Worm (Caenorhabditis elegans): ENCODE data around the gene ilys-6.
A peak's percentile ranks its signal among the peaks of the same experiment; 100 is the strongest.

ilys-6 gene

ce11 chrIV:4027106-4027888, 36.2 kb downstream of the ilys-6 start:
- TF ChIP-seq unc-62 (GFP tag; optimal IDR thresholded peaks at IDR 0.05) = no peak
- TF ChIP-seq F13H6.1 (tag; optimal IDR thresholded peaks at IDR 0.05) = peak; percentile 20
- no peak for TF ChIP-seq egl-27 (tag; optimal IDR thresholded peaks at IDR 0.05)
- no peak for TF ChIP-seq lin-39 (tag; optimal IDR thresholded peaks at IDR 0.05)
- TF ChIP-seq elt-1 (tag; optimal IDR thresholded peaks at IDR 0.05) = no peak
- TF ChIP-seq ZK546.5 (tag; optimal IDR thresholded peaks at IDR 0.05) = no peak
- TF ChIP-seq ztf-11 (tag; optimal IDR thresholded peaks at IDR 0.05) = no peak
- no peak for TF ChIP-seq ztf-1 (GFP tag; conservative IDR thresholded peaks at IDR 0.05)
- TF ChIP-seq peb-1 (tag; optimal IDR thresholded peaks at IDR 0.05) = no peak
- TF ChIP-seq gmeb-1 (tag; optimal IDR thresholded peaks at IDR 0.05) = no peak
- no peak for TF ChIP-seq ztf-4 (tag; optimal IDR thresholded peaks at IDR 0.05)
- TF ChIP-seq lin-13 (GFP tag; optimal IDR thresholded peaks at IDR 0.05) = no peak
- TF ChIP-seq sma-9 (GFP tag; optimal IDR thresholded peaks at IDR 0.05) = peak; percentile 28
- TF ChIP-seq sma-9 (tag; optimal IDR thresholded peaks at IDR 0.05) = no peak
- no peak for TF ChIP-seq aly-2 (tag; optimal IDR thresholded peaks at IDR 0.05)
- peak; percentile 17 for TF ChIP-seq fos-1 (tag; optimal IDR thresholded peaks at IDR 0.05)
- no peak for TF ChIP-seq crh-2 (tag; optimal IDR thresholded peaks at IDR 0.05)
- TF ChIP-seq lin-11 (tag; optimal IDR thresholded peaks at IDR 0.05) = no peak
- no peak for TF ChIP-seq nhr-129 (tag; optimal IDR thresholded peaks at IDR 0.05)

ce11 chrIV:4025923-4026322, 37.5 kb downstream of the ilys-6 start:
- TF ChIP-seq egl-27 (tag; optimal IDR thresholded peaks at IDR 0.05) (peak; percentile 24), nhr-12 (tag; optimal IDR thresholded peaks at IDR 0.05) (no peak), sem-4 (tag; optimal IDR thresholded peaks at IDR 0.05) (peak; percentile 82), ztf-1 (GFP tag; conservative IDR thresholded peaks at IDR 0.05) (no peak), lsy-2 (tag; optimal IDR thresholded peaks at IDR 0.05) (peak in 1 of 2 experiments; percentile 65), mdl-1 (tag; optimal IDR thresholded peaks at IDR 0.05) (peak; percentile 94 to 95), aly-2 (tag; optimal IDR thresholded peaks at IDR 0.05) (no peak), ceh-16 (tag; optimal IDR thresholded peaks at IDR 0.05) (peak; percentile 24), skn-1 (tag; optimal IDR thresholded peaks at IDR 0.05) (no peak), mab-5 (tag; optimal IDR thresholded peaks at IDR 0.05) (peak; percentile 6), ama-1 (optimal IDR thresholded peaks at IDR 0.05) (peak; percentile 55), unc-55 (GFP tag; optimal IDR thresholded peaks at IDR 0.05) (peak; percentile 35), F13H6.1 (tag; optimal IDR thresholded peaks at IDR 0.05) (peak; percentile 87), R02D3.7 (tag; optimal IDR thresholded peaks at IDR 0.05) (no peak), nhr-6 (tag; optimal IDR thresholded peaks at IDR 0.05) (no peak), lin-13 (GFP tag; optimal IDR thresholded peaks at IDR 0.05) (peak; percentile 16), nhr-11 (tag; optimal IDR thresholded peaks at IDR 0.05) (no peak), dmd-4 (tag; optimal IDR thresholded peaks at IDR 0.05) (no peak), nhr-25 (tag; optimal IDR thresholded peaks at IDR 0.05) (peak; percentile 87), Y55F3AM.14 (GFP tag; optimal IDR thresholded peaks at IDR 0.05) (peak; percentile 48), unc-39 (tag; optimal IDR thresholded peaks at IDR 0.05) (no peak), nhr-23 (tag; optimal IDR thresholded peaks at IDR 0.05) (no peak), gmeb-1 (tag; optimal IDR thresholded peaks at IDR 0.05) (no peak), ztf-4 (tag; optimal IDR thresholded peaks at IDR 0.05) (peak; percentile 41), sma-3 (GFP tag; optimal IDR thresholded peaks at IDR 0.05) (peak; percentile 65), crh-2 (tag; optimal IDR thresholded peaks at IDR 0.05) (peak; percentile 54), blmp-1 (tag; optimal IDR thresholded peaks at IDR 0.05; ENCODE audit: insufficient read depth) (peak; percentile 35), lin-11 (tag; optimal IDR thresholded peaks at IDR 0.05) (peak; percentile 46), nhr-129 (tag; optimal IDR thresholded peaks at IDR 0.05) (peak; percentile 55), C34F6.9 (tag; optimal IDR thresholded peaks at IDR 0.05) (peak; percentile 63), alr-1 (tag; optimal IDR thresholded peaks at IDR 0.05) (no peak), ztf-11 (tag; optimal IDR thresholded peaks at IDR 0.05) (no peak), nhr-21 (tag; optimal IDR thresholded peaks at IDR 0.05) (peak; percentile 63), peb-1 (tag; optimal IDR thresholded peaks at IDR 0.05) (no peak), sma-9 (GFP tag; optimal IDR thresholded peaks at IDR 0.05) (peak; percentile 89), sma-9 (tag; optimal IDR thresholded peaks at IDR 0.05) (no peak), zag-1 (tag; optimal IDR thresholded peaks at IDR 0.05) (no peak), elt-3 (tag; optimal IDR thresholded peaks at IDR 0.05) (no peak), snpc-4 (tag; optimal IDR thresholded peaks at IDR 0.05) (no peak), ZK546.5 (tag; optimal IDR thresholded peaks at IDR 0.05) (no peak)
